Worm (Caenorhabditis elegans) whole organism, L4/young adult: ENCODE measurements around the gene F25E2.2.

Experiments used
- W03F9.2 ChIP-seq: fragments of 150-350 bp; optimal IDR thresholded peaks from 2 replicates; lab custom pipeline; 2014; ENCODE audit warnings: missing biosample characterization, missing genetic modification characterization
- dao-5 ChIP-seq: sonication (generic microtip); optimal IDR thresholded peaks from 2 replicates; lab custom pipeline; 2016; ENCODE audit warnings: missing genotype, missing genetic modification characterization, moderate library complexity, missing compliant biosample characterization
- him-1 ChIP-seq: sonication (generic microtip); optimal IDR thresholded peaks from 2 replicates; lab custom pipeline; 2016; ENCODE audit warnings: missing genotype, missing genetic modification reagents, missing genetic modification characterization, missing compliant biosample characterization

ce11 chrX:834478-834877 is 23.9 kb upstream of the F25E2.2 start, which contains the start of gene F39H12.1:
- TF ChIP-seq dao-5 (no peak), W03F9.2 (tag; lab: Kevin White, UChicago) (no peak), him-1 (no peak)
